Fruit fly (Drosophila melanogaster) whole organism, embryonic: ENCODE data around the gene CG15043.

Experiments
- B-H2 ChIP-seq: fragments of 200-800 bp; sonication (Bioruptor generic); optimal IDR thresholded peaks from 2 replicates; lab custom pipeline; 2018; ENCODE audit warnings: missing biosample characterization, mild to moderate bottlenecking, missing genetic modification characterization
- BEAF-32 ChIP-seq: fragments of 200-800 bp; sonication (Bioruptor generic); optimal IDR thresholded peaks from 3 replicates; lab custom pipeline; 2017; ENCODE audit warnings: missing biosample characterization, missing genetic modification characterization, mild to moderate bottlenecking, moderate library complexity, missing genetic modification reagents
- Bgb ChIP-seq: fragments of 200-800 bp; sonication (Bioruptor generic); IDR thresholded peaks from 2 replicates; pipeline ENCODE4 v1.3.6; 2022; ENCODE audit warnings: missing biosample characterization, missing genetic modification characterization; ENCODE audit not compliant: partially characterized antibody
- CG10543 ChIP-seq: fragments of 200-800 bp; sonication (Bioruptor generic); optimal IDR thresholded peaks from 3 replicates; lab custom pipeline; 2017; ENCODE audit warnings: missing biosample characterization, mild to moderate bottlenecking, missing genetic modification characterization, moderate library complexity
- CG10654 ChIP-seq: fragments of 200-800 bp; sonication (Bioruptor generic); optimal IDR thresholded peaks from 2 replicates; lab custom pipeline; 2016; ENCODE audit warnings: missing biosample characterization, missing genetic modification characterization
- CG11247 ChIP-seq: fragments of 200-800 bp; sonication (Bioruptor generic); IDR thresholded peaks from 2 replicates; pipeline ENCODE4 v1.3.6; 2022; ENCODE audit warnings: missing biosample characterization, missing genetic modification characterization
- CG11504 ChIP-seq: fragments of 200-800 bp; sonication (Bioruptor generic); optimal IDR thresholded peaks from 3 replicates; lab custom pipeline; 2019; ENCODE audit warnings: missing biosample characterization, mild to moderate bottlenecking, missing genetic modification characterization, moderate library complexity
- CG12659 ChIP-seq: fragments of 200-800 bp; sonication (Bioruptor generic); optimal IDR thresholded peaks from 3 replicates; lab custom pipeline; 2017; ENCODE audit warnings: mild to moderate bottlenecking, missing biosample characterization, missing genetic modification reagents, missing genetic modification characterization
- CG12769 ChIP-seq: fragments of 200-800 bp; sonication (Bioruptor generic); optimal IDR thresholded peaks from 2 replicates; lab custom pipeline; 2019; ENCODE audit warnings: missing biosample characterization, mild to moderate bottlenecking, missing genetic modification characterization, moderate library complexity
- CG13287 ChIP-seq: fragments of 200-800 bp; sonication (Bioruptor generic); IDR thresholded peaks from 2 replicates; pipeline ENCODE4 v1.3.6; 2022; ENCODE audit warnings: missing biosample characterization, missing genetic modification characterization; ENCODE audit not compliant: partially characterized antibody
- CG13894 ChIP-seq: fragments of 200-800 bp; sonication (Bioruptor generic); optimal IDR thresholded peaks from 3 replicates; lab custom pipeline; 2018; ENCODE audit warnings: missing biosample characterization, mild to moderate bottlenecking, missing genetic modification characterization, moderate library complexity
- CG17186 ChIP-seq: fragments of 200-800 bp; sonication (Bioruptor generic); optimal IDR thresholded peaks from 3 replicates; lab custom pipeline; 2017; ENCODE audit warnings: missing biosample characterization, missing genetic modification reagents, missing genetic modification characterization
- CG2129 ChIP-seq: fragments of 200-800 bp; sonication (Bioruptor generic); IDR thresholded peaks from 2 replicates; pipeline ENCODE4 v1.3.6; 2022; ENCODE audit warnings: missing biosample characterization, missing genetic modification characterization; ENCODE audit not compliant: partially characterized antibody
- CG31441 ChIP-seq: fragments of 200-800 bp; sonication (Bioruptor generic); IDR thresholded peaks from 2 replicates; pipeline ENCODE4 v1.3.6; 2022; ENCODE audit warnings: missing biosample characterization, missing genetic modification characterization
- CG32532 ChIP-seq: fragments of 200-800 bp; sonication (Bioruptor generic); IDR thresholded peaks from 2 replicates; pipeline ENCODE4 v1.3.6; 2022; ENCODE audit warnings: missing biosample characterization, missing genetic modification characterization
- CG34224 ChIP-seq: fragments of 200-800 bp; sonication (Bioruptor generic); IDR thresholded peaks from 3 replicates; pipeline ENCODE4 v1.3.6; 2022; ENCODE audit warnings: missing biosample characterization, missing genetic modification characterization; ENCODE audit not compliant: partially characterized antibody
- CG34376 ChIP-seq: fragments of 200-800 bp; sonication (Bioruptor generic); optimal IDR thresholded peaks from 2 replicates; lab custom pipeline; 2018; ENCODE audit warnings: missing biosample characterization, mild to moderate bottlenecking, missing genetic modification characterization
- CG3847 ChIP-seq: fragments of 200-800 bp; sonication (Bioruptor generic); IDR thresholded peaks from 2 replicates; pipeline ENCODE4 v1.3.6; 2022; ENCODE audit warnings: missing biosample characterization, missing genetic modification characterization
- CG6175 ChIP-seq: fragments of 200-800 bp; sonication (Bioruptor generic); IDR thresholded peaks from 3 replicates; pipeline ENCODE4 v1.3.6; 2022; ENCODE audit warnings: missing biosample characterization, missing genetic modification characterization
- CG6791 ChIP-seq: fragments of 200-800 bp; sonication (Bioruptor generic); IDR thresholded peaks from 3 replicates; pipeline ENCODE4 v1.3.6; 2022; ENCODE audit warnings: missing biosample characterization, missing genetic modification characterization; ENCODE audit not compliant: partially characterized antibody
- CG7963 ChIP-seq: fragments of 200-800 bp; sonication (Bioruptor generic); IDR thresholded peaks from 3 replicates; pipeline ENCODE4 v1.3.6; 2022; ENCODE audit warnings: missing biosample characterization, missing genetic modification characterization; ENCODE audit not compliant: partially characterized antibody
- Dbx ChIP-seq: fragments of 200-800 bp; sonication (Bioruptor generic); IDR thresholded peaks from 3 replicates; pipeline ENCODE4 v1.3.6; 2022; ENCODE audit warnings: missing biosample characterization, missing genetic modification characterization
- Deaf1 ChIP-seq: fragments of 200-800 bp; optimal IDR thresholded peaks from 3 replicates; lab custom pipeline; 2019; ENCODE audit warnings: missing biosample characterization, mild to moderate bottlenecking, missing genetic modification characterization, moderate library complexity
- Dll ChIP-seq: fragments of 200-800 bp; sonication (Bioruptor generic); IDR thresholded peaks from 4 replicates; pipeline ENCODE4 v1.3.6; 2022; ENCODE audit warnings: missing biosample characterization, missing genetic modification characterization; ENCODE audit not compliant: partially characterized antibody
- Dp ChIP-seq: fragments of 200-800 bp; sonication (Bioruptor generic); optimal IDR thresholded peaks from 2 replicates; lab custom pipeline; 2018; ENCODE audit warnings: missing biosample characterization, mild to moderate bottlenecking, missing genetic modification characterization, moderate library complexity
- Hmr ChIP-seq: fragments of 200-800 bp; sonication (Bioruptor generic); optimal IDR thresholded peaks from 3 replicates; lab custom pipeline; 2017; ENCODE audit warnings: mild to moderate bottlenecking, missing biosample characterization, missing genetic modification reagents, missing genetic modification characterization
- Lhr ChIP-seq: fragments of 200-800 bp; sonication (Bioruptor generic); optimal IDR thresholded peaks from 3 replicates; lab custom pipeline; 2017; ENCODE audit warnings: mild to moderate bottlenecking, missing biosample characterization, missing genetic modification reagents, missing genetic modification characterization
- MBD-R2 ChIP-seq: fragments of 200-800 bp; sonication (Bioruptor generic); IDR thresholded peaks from 2 replicates; pipeline ENCODE4 v1.3.6; 2022; ENCODE audit warnings: missing biosample characterization, missing genetic modification characterization
- NFAT ChIP-seq: fragments of 200-800 bp; sonication (Bioruptor generic); IDR thresholded peaks from 2 replicates; pipeline ENCODE4 v1.3.6; 2022; ENCODE audit warnings: missing biosample characterization, missing genetic modification characterization
- Ravus ChIP-seq: fragments of 200-800 bp; sonication (Bioruptor generic); IDR thresholded peaks from 2 replicates; pipeline ENCODE4 v1.3.6; 2022; ENCODE audit warnings: missing biosample characterization, missing genetic modification characterization
- Rx ChIP-seq: fragments of 200-800 bp; sonication (Bioruptor generic); IDR thresholded peaks from 2 replicates; pipeline ENCODE4 v1.3.6; 2022; ENCODE audit warnings: missing biosample characterization, missing genetic modification characterization
- Tbp ChIP-seq: fragments of >200 bp; optimal IDR thresholded peaks from 2 replicates; lab custom pipeline; 2018; ENCODE audit warnings: missing biosample characterization, missing genetic modification characterization
- chn ChIP-seq: fragments of 200-800 bp; sonication (Bioruptor generic); optimal IDR thresholded peaks from 2 replicates; lab custom pipeline; 2016; ENCODE audit warnings: missing biosample characterization, missing genetic modification characterization
- dysf ChIP-seq: fragments of 200-800 bp; sonication (Bioruptor generic); IDR thresholded peaks from 3 replicates; pipeline ENCODE4 v1.3.6; 2022; ENCODE audit warnings: missing biosample characterization, missing genetic modification characterization
- hb ChIP-seq: fragments of 200-800 bp; sonication (Bioruptor generic); IDR thresholded peaks from 3 replicates; pipeline ENCODE4 v1.3.6; 2022; ENCODE audit warnings: missing biosample characterization, missing genetic modification characterization; ENCODE audit not compliant: partially characterized antibody
- inv ChIP-seq: fragments of 200-800 bp; sonication (Bioruptor generic); IDR thresholded peaks from 2 replicates; pipeline ENCODE4 v1.3.6; 2022; ENCODE audit warnings: missing biosample characterization, missing genetic modification characterization; ENCODE audit not compliant: partially characterized antibody
- klu ChIP-seq: fragments of 200-800 bp; sonication (Bioruptor generic); IDR thresholded peaks from 2 replicates; pipeline ENCODE4 v1.3.6; 2022; ENCODE audit warnings: missing biosample characterization, missing genetic modification characterization
- mirr ChIP-seq: fragments of 200-800 bp; sonication (Bioruptor generic); optimal IDR thresholded peaks from 3 replicates; lab custom pipeline; 2018; ENCODE audit warnings: missing biosample characterization, mild to moderate bottlenecking, missing genetic modification characterization
- nerfin-2 ChIP-seq: fragments of 200-800 bp; sonication (Bioruptor generic); IDR thresholded peaks from 2 replicates; pipeline ENCODE4 v1.3.6; 2022; ENCODE audit warnings: missing biosample characterization, missing genetic modification characterization; ENCODE audit not compliant: partially characterized antibody
- oc ChIP-seq: fragments of 200-800 bp; sonication (Bioruptor generic); optimal IDR thresholded peaks from 2 replicates; lab custom pipeline; 2018; ENCODE audit warnings: missing biosample characterization, mild to moderate bottlenecking, missing genetic modification characterization, moderate library complexity
- pzg ChIP-seq: fragments of 200-800 bp; sonication (Bioruptor generic); optimal IDR thresholded peaks from 3 replicates; lab custom pipeline; 2018; ENCODE audit warnings: missing biosample characterization, mild to moderate bottlenecking, missing genetic modification characterization, moderate library complexity
- row ChIP-seq: fragments of 200-800 bp; sonication (Bioruptor generic); IDR thresholded peaks from 3 replicates; pipeline ENCODE4 v1.3.6; 2022; ENCODE audit warnings: missing biosample characterization, missing genetic modification characterization
- sna ChIP-seq: fragments of 200-800 bp; sonication (Bioruptor generic); IDR thresholded peaks from 2 replicates; pipeline ENCODE4 v1.3.6; 2022; ENCODE audit warnings: missing biosample characterization, missing genetic modification characterization; ENCODE audit not compliant: partially characterized antibody
- sug ChIP-seq: fragments of 200-800 bp; optimal IDR thresholded peaks from 2 replicates; lab custom pipeline; 2019; ENCODE audit warnings: missing biosample characterization, mild to moderate bottlenecking, missing genetic modification characterization, moderate library complexity
- tna ChIP-seq: fragments of 200-800 bp; sonication (Bioruptor generic); IDR thresholded peaks from 2 replicates; pipeline ENCODE4 v1.3.6; 2022; ENCODE audit warnings: missing biosample characterization, missing genetic modification characterization; ENCODE audit not compliant: partially characterized antibody
- unc-4 ChIP-seq: fragments of 200-800 bp; sonication (Bioruptor generic); IDR thresholded peaks from 2 replicates; pipeline ENCODE4 v1.3.6; 2022; ENCODE audit warnings: missing biosample characterization, missing genetic modification characterization; ENCODE audit not compliant: partially characterized antibody
- vvl ChIP-seq: fragments of 200-800 bp; sonication (Bioruptor generic); IDR thresholded peaks from 2 replicates; pipeline ENCODE4 v1.3.6; 2022; ENCODE audit warnings: missing biosample characterization, missing genetic modification characterization
- zen2 ChIP-seq: fragments of 200-800 bp; sonication (Bioruptor generic); IDR thresholded peaks from 3 replicates; pipeline ENCODE4 v1.3.6; 2022; ENCODE audit warnings: missing biosample characterization, missing genetic modification characterization; ENCODE audit not compliant: partially characterized antibody

Gene CG15043

DNA sequence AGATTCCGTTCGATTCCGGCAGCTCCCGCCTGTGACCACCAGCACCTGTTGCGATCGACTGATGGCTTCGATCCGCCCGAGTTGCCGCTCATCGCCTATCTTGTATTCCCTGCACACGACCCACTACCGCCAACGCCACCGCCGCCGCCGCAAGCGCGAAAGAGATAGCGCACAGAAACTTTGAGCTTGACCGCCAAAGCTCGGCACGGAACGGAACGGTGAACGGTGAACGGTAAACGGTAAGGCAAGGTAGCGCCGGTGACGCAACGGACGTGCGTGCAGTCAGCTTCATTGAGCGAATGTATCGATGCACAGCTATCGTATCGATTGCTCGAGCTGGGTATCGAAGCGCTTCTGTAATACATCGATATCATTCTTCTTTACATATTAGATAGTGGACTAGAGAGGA lies 18.3 kb upstream of the CG15043 start, which contains the start of gene Ggt-1:
Gene Ggt-1 (minus strand): TSS at position 251 of the 409 bp plus-strand sequence.
- TF ChIP-seq CG31441 (GFP tag; lab: Robert Waterston, UW) (peak; percentile 23; the same call in 1 of the 2 replicates), klu (0 out of 2 replicates have a peak, but pooled peaks have one; percentile 17), BEAF-32 (GFP tag; lab: Kevin White, UChicago) (peak; percentile 83), NFAT (no peak), zen2 (GFP tag; lab: Robert Waterston, UW) (peak; percentile 97), chn (GFP tag; lab: Kevin White, UChicago) (peak; percentile 1), pzg (GFP tag; lab: Kevin White, UChicago) (peak; percentile 76), CG7963 (GFP tag; lab: Robert Waterston, UW) (peak; percentile 92), CG11247 (no peak), CG13287 (GFP tag; lab: Robert Waterston, UW) (peak; percentile 97), CG32532 (GFP tag; lab: Robert Waterston, UW) (peak; percentile 43; the same call in 1 of the 2 replicates), CG10654 (GFP tag; lab: Kevin White, UChicago) (no peak), Ravus (GFP tag; lab: Robert Waterston, UW) (no peak), CG10543 (peak; percentile 69), tna (GFP tag; lab: Robert Waterston, UW) (peak; percentile 94), sug (tag; lab: Kevin White, UChicago) (peak; percentile 46), Bgb (GFP tag; lab: Robert Waterston, UW) (peak; percentile 96), Dp (peak; percentile 34), CG34224 (GFP tag; lab: Robert Waterston, UW) (peak; percentile 96), oc (tag; lab: Kevin White, UChicago) (no peak), vvl (GFP tag; lab: Robert Waterston, UW) (peak; percentile 27; the same call in 1 of the 2 replicates), mirr (GFP tag; lab: Kevin White, UChicago) (peak; percentile 7), nerfin-2 (GFP tag; lab: Robert Waterston, UW) (peak; percentile 97), CG11504 (peak; percentile 31), CG3847 (GFP tag; lab: Robert Waterston, UW) (0 out of 2 replicates have a peak, but pooled peaks have one; percentile 25), dysf (GFP tag; lab: Robert Waterston, UW) (no peak), CG34376 (GFP tag; lab: Kevin White, UChicago) (peak; percentile 35), B-H2 (GFP tag; lab: Kevin White, UChicago) (peak; percentile 27), Hmr (GFP tag; lab: Kevin White, UChicago) (peak; percentile 44), sna (GFP tag; lab: Robert Waterston, UW) (peak; percentile 92), Deaf1 (tag; lab: Kevin White, UChicago) (peak; percentile 68), CG13894 (tag; lab: Kevin White, UChicago) (peak; percentile 61), Dll (GFP tag; lab: Robert Waterston, UW) (peak; percentile 95), CG6175 (GFP tag; lab: Robert Waterston, UW) (0 out of 3 replicates have a peak, but pooled peaks have one; percentile 51), CG6791 (GFP tag; lab: Robert Waterston, UW) (peak; percentile 95), hb (peak; percentile 94), Dbx (GFP tag; lab: Robert Waterston, UW) (peak; percentile 31; the same call in 1 of the 3 replicates), Lhr (peak; percentile 65), inv (GFP tag; lab: Robert Waterston, UW) (peak; percentile 76), Rx (GFP tag; lab: Robert Waterston, UW) (no peak), CG2129 (GFP tag; lab: Robert Waterston, UW) (peak; percentile 82), CG12659 (GFP tag; lab: Kevin White, UChicago) (peak; percentile 40), CG17186 (GFP tag; lab: Kevin White, UChicago) (peak; percentile 87), Tbp (no peak), CG12769 (tag; lab: Kevin White, UChicago) (peak; percentile 79), row (GFP tag; lab: Robert Waterston, UW) (0 out of 3 replicates have a peak, but pooled peaks have one; percentile 14), MBD-R2 (GFP tag; lab: Robert Waterston, UW) (peak; percentile 23; the same call in 1 of the 2 replicates), unc-4 (GFP tag; lab: Robert Waterston, UW) (peak; percentile 93)
